Worm (Caenorhabditis elegans) whole organism, L2 larva: Measurements from ENCODE around the gene srd-19.

Experiments
- C34F6.9 ChIP-seq: fragments of 150-350 bp; optimal IDR thresholded peaks from 2 replicates; lab custom pipeline; 2014; ENCODE audit warnings: missing biosample characterization, missing genetic modification characterization
- R02D3.7 ChIP-seq: fragments of 150-350 bp; optimal IDR thresholded peaks from 2 replicates; lab custom pipeline; 2014; ENCODE audit warnings: missing biosample characterization, missing genetic modification characterization
- Y55F3AM.14 ChIP-seq: fragments of 200-800 bp; sonication (Bioruptor generic); optimal IDR thresholded peaks from 2 replicates; lab custom pipeline; 2018; ENCODE audit warnings: mild to moderate bottlenecking, missing genetic modification characterization, missing compliant biosample characterization
- alr-1 ChIP-seq: fragments of 150-350 bp; optimal IDR thresholded peaks from 2 replicates; lab custom pipeline; 2014; ENCODE audit warnings: missing biosample characterization, missing genetic modification characterization
- aly-2 ChIP-seq: fragments of 150-350 bp; optimal IDR thresholded peaks from 2 replicates; lab custom pipeline; 2014; ENCODE audit warnings: missing biosample characterization, missing genetic modification characterization
- blmp-1 ChIP-seq: sonication (generic microtip); optimal IDR thresholded peaks from 2 replicates; lab custom pipeline; 2017; ENCODE audit warnings: missing genetic modification characterization, mild to moderate bottlenecking, missing compliant biosample characterization, antibody characterized with exemption, moderate library complexity; ENCODE audit not compliant: insufficient read depth
- ceh-16 ChIP-seq: fragments of 150-350 bp; optimal IDR thresholded peaks from 2 replicates; lab custom pipeline; 2014; ENCODE audit warnings: missing biosample characterization, missing genetic modification characterization
- crh-2 ChIP-seq: sonication (generic microtip); optimal IDR thresholded peaks from 2 replicates; lab custom pipeline; 2017; ENCODE audit warnings: missing biosample characterization, missing genetic modification characterization
- egl-27 ChIP-seq: sonication (generic microtip); optimal IDR thresholded peaks from 3 replicates; lab custom pipeline; 2017; ENCODE audit warnings: missing biosample characterization, missing genetic modification reagents, missing genetic modification characterization
- elt-1 ChIP-seq: fragments of 150-350 bp; optimal IDR thresholded peaks from 2 replicates; lab custom pipeline; 2014; ENCODE audit warnings: missing biosample characterization, missing genetic modification characterization
- elt-3 ChIP-seq: sonication (generic microtip); optimal IDR thresholded peaks from 2 replicates; lab custom pipeline; 2017; ENCODE audit warnings: missing biosample characterization, missing genetic modification characterization
- fos-1 ChIP-seq: fragments of 150-350 bp; optimal IDR thresholded peaks from 2 replicates; lab custom pipeline; 2014; ENCODE audit warnings: missing biosample characterization, missing genetic modification characterization
- gmeb-1 ChIP-seq: fragments of 150-350 bp; optimal IDR thresholded peaks from 2 replicates; lab custom pipeline; 2014; ENCODE audit warnings: missing biosample characterization, missing genetic modification characterization
- lin-11 ChIP-seq: fragments of 150-350 bp; sonication (generic microtip); optimal IDR thresholded peaks from 2 replicates; lab custom pipeline; 2014; ENCODE audit warnings: missing biosample characterization, missing genetic modification characterization, inconsistent platforms, mixed read lengths
- lsy-2 ChIP-seq, 2 experiments: fragments of 150-350 bp in 1 of 2; sonication (generic microtip) in 1 of 2; optimal IDR thresholded peaks; 2 replicates each; lab custom pipeline; 2014 to 2017; ENCODE audit warnings: missing biosample characterization in 2 of 2, missing genetic modification characterization in 2 of 2
- mbf-1 ChIP-seq: sonication (generic microtip); optimal IDR thresholded peaks from 2 replicates; lab custom pipeline; 2017; ENCODE audit warnings: missing biosample characterization, missing genetic modification characterization
- nhr-10 ChIP-seq: sonication (generic microtip); optimal IDR thresholded peaks from 2 replicates; lab custom pipeline; 2017; ENCODE audit warnings: missing biosample characterization, missing genetic modification characterization
- nhr-129 ChIP-seq: fragments of 150-350 bp; optimal IDR thresholded peaks from 2 replicates; lab custom pipeline; 2014; ENCODE audit warnings: missing biosample characterization, missing genetic modification characterization
- nhr-21 ChIP-seq: fragments of 150-350 bp; optimal IDR thresholded peaks from 2 replicates; lab custom pipeline; 2014; ENCODE audit warnings: missing biosample characterization, missing genetic modification characterization
- nhr-23 ChIP-seq: fragments of 150-350 bp; optimal IDR thresholded peaks from 2 replicates; lab custom pipeline; 2014; ENCODE audit warnings: missing biosample characterization, missing genetic modification reagents, missing genetic modification characterization
- nhr-237 ChIP-seq: fragments of 150-350 bp; optimal IDR thresholded peaks from 2 replicates; lab custom pipeline; 2014; ENCODE audit warnings: missing biosample characterization, missing genetic modification characterization
- nhr-25 ChIP-seq: fragments of 150-350 bp; sonication (generic microtip); optimal IDR thresholded peaks from 3 replicates; lab custom pipeline; 2014; ENCODE audit warnings: missing biosample characterization, missing genetic modification characterization
- peb-1 ChIP-seq: fragments of 150-350 bp; optimal IDR thresholded peaks from 2 replicates; lab custom pipeline; 2014; ENCODE audit warnings: missing biosample characterization, missing genetic modification characterization
- sem-4 ChIP-seq: fragments of 150-350 bp; optimal IDR thresholded peaks from 2 replicates; lab custom pipeline; 2014; ENCODE audit warnings: missing biosample characterization, missing genetic modification reagents, missing genetic modification characterization
- sma-3 ChIP-seq: sonication (generic microtip); optimal IDR thresholded peaks from 2 replicates; lab custom pipeline; 2016; ENCODE audit warnings: missing genetic modification reagents, missing genetic modification characterization, missing compliant biosample characterization
- sma-9 ChIP-seq, 2 experiments: fragments of 150-350 bp in 1 of 2; sonication (generic microtip) in 1 of 2; optimal IDR thresholded peaks; 2 replicates each; lab custom pipeline; 2014 to 2016; ENCODE audit warnings: missing genetic modification characterization in 2 of 2, mild to moderate bottlenecking in 1 of 2, missing biosample characterization in 1 of 2, missing compliant biosample characterization in 1 of 2, missing genetic modification reagents in 1 of 2, moderate library complexity in 1 of 2
- snpc-4 ChIP-seq: fragments of 150-350 bp; optimal IDR thresholded peaks from 2 replicates; lab custom pipeline; 2014; ENCODE audit warnings: missing biosample characterization, missing genetic modification characterization
- unc-39 ChIP-seq: fragments of 150-350 bp; optimal IDR thresholded peaks from 2 replicates; lab custom pipeline; 2014; ENCODE audit warnings: missing biosample characterization, missing genetic modification characterization
- unc-62 ChIP-seq: fragments of 150-350 bp; optimal IDR thresholded peaks from 2 replicates; lab custom pipeline; 2014; ENCODE audit warnings: missing biosample characterization, missing genetic modification reagents, missing genetic modification characterization
- zag-1 ChIP-seq: fragments of 150-350 bp; optimal IDR thresholded peaks from 2 replicates; lab custom pipeline; 2014; ENCODE audit warnings: missing biosample characterization, missing genetic modification characterization

Gene srd-19

ce11 chrV:13410688-13411087 lies 17.9 kb downstream of the srd-19 start, which contains the start of gene F53F1.4:
TSS of gene F53F1.4 (plus strand) at chrV:13411077.
- TF ChIP-seq nhr-25 (tag; lab: Kevin White, UChicago) (peak; percentile 60), blmp-1 (tag; lab: Kevin White, UChicago) (peak; percentile 30), nhr-10 (tag; lab: Kevin White, UChicago) (no peak), ceh-16 (no peak), R02D3.7 (tag; lab: Kevin White, UChicago) (no peak), elt-1 (tag; lab: Kevin White, UChicago) (no peak)

ce11 chrV:13409089-13409488 lies 19.5 kb downstream of the srd-19 start:
- no peak for TF ChIP-seq mbf-1
- no peak for TF ChIP-seq nhr-237 (tag; lab: Kevin White, UChicago)
- peak; percentile 36 for TF ChIP-seq sma-3
- peak; percentile 34 for TF ChIP-seq sma-9 (GFP tag; optimal IDR thresholded peaks at IDR 0.05; lab: Kevin White, UChicago)
- TF ChIP-seq sma-9 (tag; optimal IDR thresholded peaks at IDR 0.05; lab: Kevin White, UChicago), result no peak
- TF ChIP-seq nhr-25 (tag; lab: Kevin White, UChicago), result peak; percentile 36
- peak in 1 of 2 experiments; percentile 50 for TF ChIP-seq lsy-2 (tag; optimal IDR thresholded peaks at IDR 0.05; lab: Kevin White, UChicago)
- TF ChIP-seq crh-2, result no peak
- no peak for TF ChIP-seq Y55F3AM.14 (GFP tag; lab: Kevin White, UChicago)
- TF ChIP-seq sem-4 (tag; lab: Kevin White, UChicago), result no peak
- peak; percentile 82 for TF ChIP-seq gmeb-1 (tag; lab: Kevin White, UChicago)
- no peak for TF ChIP-seq egl-27
- no peak for TF ChIP-seq unc-62
- TF ChIP-seq C34F6.9 (tag; lab: Kevin White, UChicago), result peak; percentile 9
- TF ChIP-seq elt-1 (tag; lab: Kevin White, UChicago), result no peak
- TF ChIP-seq, all 48 proteins: peak for 6

ce11 chrV:13408440-13408839 lies 20.1 kb downstream of the srd-19 start:
- TF ChIP-seq egl-27, result no peak
- no peak for TF ChIP-seq nhr-23 (tag; lab: Kevin White, UChicago)
- no peak for TF ChIP-seq elt-3
- no peak for TF ChIP-seq crh-2
- no peak for TF ChIP-seq Y55F3AM.14 (GFP tag; lab: Kevin White, UChicago)
- TF ChIP-seq mbf-1, result no peak
- no peak for TF ChIP-seq peb-1 (tag; lab: Kevin White, UChicago)
- no peak for TF ChIP-seq lsy-2 (tag; optimal IDR thresholded peaks at IDR 0.05; lab: Kevin White, UChicago)
- no peak for TF ChIP-seq ceh-16
- no peak for TF ChIP-seq unc-62
- TF ChIP-seq nhr-10 (tag; lab: Kevin White, UChicago), result no peak
- TF ChIP-seq unc-39 (tag; lab: Kevin White, UChicago), result no peak
- TF ChIP-seq nhr-21, result no peak
- TF ChIP-seq zag-1 (tag; lab: Kevin White, UChicago), result no peak
- no peak for TF ChIP-seq snpc-4
- TF ChIP-seq alr-1 (tag; lab: Kevin White, UChicago), result no peak
- no peak for TF ChIP-seq nhr-129 (tag; lab: Kevin White, UChicago)
- TF ChIP-seq aly-2 (tag; lab: Kevin White, UChicago), result no peak
- no peak for TF ChIP-seq lin-11

ce11 chrV:13407913-13408312 lies 20.6 kb downstream of the srd-19 start, which contains the start of gene F53F1.3:
TSS of gene F53F1.3 (plus strand) at chrV:13408242.
- TF ChIP-seq unc-62 (no peak), fos-1 (tag; lab: Kevin White, UChicago) (peak; percentile 67)
- TF ChIP-seq, all 48 proteins: peak for 1

- TF ChIP-seq nhr-23 (tag; lab: Kevin White, UChicago) (no peak), blmp-1 (tag; lab: Kevin White, UChicago) (peak; percentile 80)
Observed at ce11 chrV:13406511-13406910, 22.0 kb downstream of the srd-19 start, which contains the start of gene F53F1.2. TSS of gene F53F1.2 (plus strand) at chrV:13406816.

- TF ChIP-seq lsy-2 (tag; optimal IDR thresholded peaks at IDR 0.05; lab: Kevin White, UChicago) (peak in 1 of 2 experiments; percentile 32), peb-1 (tag; lab: Kevin White, UChicago) (no peak), sma-9 (GFP tag; optimal IDR thresholded peaks at IDR 0.05; lab: Kevin White, UChicago) (no peak), sma-9 (tag; optimal IDR thresholded peaks at IDR 0.05; lab: Kevin White, UChicago) (no peak)
Observed at ce11 chrV:13406032-13406431, 22.5 kb downstream of the srd-19 start, which contains the start of gene cutl-1. TSS of gene cutl-1 (minus strand) at chrV:13406114.
